Worm (Caenorhabditis elegans): ENCODE data around the gene fbxa-183.

ce11 chrV:5756193-5756592 lies 26.4 kb downstream of the fbxa-183 start, which contains the start of gene C53A3.3:
- TF ChIP-seq lin-39 (tag; optimal IDR thresholded peaks at IDR 0.05) (no peak), ceh-16 (tag; optimal IDR thresholded peaks at IDR 0.05) (no peak)
